Worm (Caenorhabditis elegans) whole organism, late embryonic: ENCODE results near the gene ect-2.
A peak's percentile ranks its signal among the peaks of the same experiment; 100 is the strongest.

Experiments
- C08G9.2 ChIP-seq: sonication (generic microtip); optimal IDR thresholded peaks from 2 replicates; lab custom pipeline; 2016; ENCODE audit warnings: mild to moderate bottlenecking, missing genetic modification characterization, moderate library complexity, missing compliant biosample characterization
- K02D7.2 ChIP-seq: sonication (generic microtip); optimal IDR thresholded peaks from 2 replicates; lab custom pipeline; 2017; ENCODE audit warnings: mild to moderate bottlenecking, missing genetic modification characterization, missing compliant biosample characterization
- K09A11.1 ChIP-seq: sonication (generic microtip); optimal IDR thresholded peaks from 2 replicates; lab custom pipeline; 2017; ENCODE audit warnings: antibody characterized with exemption, mild to moderate bottlenecking, missing genetic modification characterization, missing compliant biosample characterization; ENCODE audit not compliant: insufficient read depth
- Y22D7AL.16 ChIP-seq: sonication (generic microtip); optimal IDR thresholded peaks from 2 replicates; lab custom pipeline; 2016; ENCODE audit warnings: missing genetic modification characterization, missing compliant biosample characterization
- ahr-1 ChIP-seq: sonication (generic microtip); optimal IDR thresholded peaks from 2 replicates; lab custom pipeline; 2016; ENCODE audit warnings: missing genetic modification characterization, missing compliant biosample characterization
- ama-1 ChIP-seq: fragments of 150-350 bp; optimal IDR thresholded peaks from 2 replicates; lab custom pipeline; 2014
- ceh-14 ChIP-seq: sonication (generic microtip); optimal IDR thresholded peaks from 2 replicates; lab custom pipeline; 2016; ENCODE audit warnings: missing genotype, missing genetic modification characterization, missing compliant biosample characterization
- ceh-2 ChIP-seq: sonication (generic microtip); optimal IDR thresholded peaks from 2 replicates; lab custom pipeline; 2016; ENCODE audit warnings: missing genotype, missing genetic modification characterization, missing compliant biosample characterization
- ceh-22 ChIP-seq: sonication (generic microtip); optimal IDR thresholded peaks from 2 replicates; lab custom pipeline; 2017; ENCODE audit warnings: missing biosample characterization, missing genetic modification characterization
- ceh-24 ChIP-seq: sonication (generic microtip); optimal IDR thresholded peaks from 2 replicates; lab custom pipeline; 2016; ENCODE audit warnings: mild to moderate bottlenecking, missing genetic modification characterization, missing compliant biosample characterization
- ceh-30 ChIP-seq: fragments of 150-350 bp; optimal IDR thresholded peaks from 2 replicates; lab custom pipeline; 2014; ENCODE audit warnings: missing biosample characterization, missing genetic modification characterization
- ceh-31 ChIP-seq: sonication (generic microtip); optimal IDR thresholded peaks from 2 replicates; lab custom pipeline; 2016; ENCODE audit warnings: missing genetic modification characterization, missing compliant biosample characterization
- ceh-45 ChIP-seq: fragments of 200-800 bp; sonication (Bioruptor generic); IDR thresholded peaks from 2 replicates; pipeline ENCODE4 v1.3.6; 2022; ENCODE audit warnings: missing genetic modification reagents, missing genetic modification characterization, missing compliant biosample characterization
- ceh-6 ChIP-seq: fragments of 200-800 bp; sonication (Bioruptor generic); optimal IDR thresholded peaks from 2 replicates; lab custom pipeline; 2018; ENCODE audit warnings: mild to moderate bottlenecking, missing genetic modification characterization, missing compliant biosample characterization
- dve-1 ChIP-seq: sonication (generic microtip); optimal IDR thresholded peaks from 2 replicates; lab custom pipeline; 2017; ENCODE audit warnings: antibody characterized with exemption, mild to moderate bottlenecking, missing genetic modification characterization, missing compliant biosample characterization
- ets-4 ChIP-seq: sonication (generic microtip); optimal IDR thresholded peaks from 2 replicates; lab custom pipeline; 2016; ENCODE audit warnings: missing genetic modification characterization, missing compliant biosample characterization
- eyg-1 ChIP-seq: sonication (generic microtip); optimal IDR thresholded peaks from 2 replicates; lab custom pipeline; 2016; ENCODE audit warnings: missing genotype, missing genetic modification characterization, missing compliant biosample characterization
- fkh-10 ChIP-seq: fragments of 150-350 bp; optimal IDR thresholded peaks from 2 replicates; lab custom pipeline; 2014; ENCODE audit warnings: missing biosample characterization, missing genetic modification reagents, missing genetic modification characterization
- gmeb-2 ChIP-seq: sonication (generic microtip); optimal IDR thresholded peaks from 2 replicates; lab custom pipeline; 2016; ENCODE audit warnings: missing genetic modification characterization, inconsistent platforms, missing compliant biosample characterization
- hlh-13 ChIP-seq: fragments of 200-800 bp; sonication (Bioruptor generic); optimal IDR thresholded peaks from 2 replicates; lab custom pipeline; 2018; ENCODE audit warnings: mild to moderate bottlenecking, missing genetic modification characterization, missing compliant biosample characterization
- lin-11 ChIP-seq: fragments of 200-800 bp; sonication (Bioruptor generic); optimal IDR thresholded peaks from 2 replicates; lab custom pipeline; 2018; ENCODE audit warnings: mild to moderate bottlenecking, missing genetic modification characterization, missing compliant biosample characterization
- madf-2 ChIP-seq: sonication (generic microtip); optimal IDR thresholded peaks from 2 replicates; lab custom pipeline; 2017; ENCODE audit warnings: missing genetic modification characterization, missing compliant biosample characterization
- mec-3 ChIP-seq: sonication (generic microtip); optimal IDR thresholded peaks from 2 replicates; lab custom pipeline; 2016; ENCODE audit warnings: borderline replicate concordance, missing genetic modification characterization, missing compliant biosample characterization
- nfya-1 ChIP-seq: sonication (generic microtip); optimal IDR thresholded peaks from 2 replicates; lab custom pipeline; 2017; ENCODE audit warnings: missing genetic modification characterization, mild to moderate bottlenecking, missing compliant biosample characterization, antibody characterized with exemption, moderate library complexity
- nhr-232 ChIP-seq: sonication (generic microtip); optimal IDR thresholded peaks from 2 replicates; lab custom pipeline; 2016; ENCODE audit warnings: missing genetic modification characterization, missing compliant biosample characterization
- pag-3 ChIP-seq: sonication (generic microtip); optimal IDR thresholded peaks from 2 replicates; lab custom pipeline; 2016; ENCODE audit warnings: missing compliant biosample characterization, missing genetic modification characterization, borderline replicate concordance
- pha-2 ChIP-seq: sonication (generic microtip); optimal IDR thresholded peaks from 2 replicates; lab custom pipeline; 2017; ENCODE audit warnings: mild to moderate bottlenecking, missing genetic modification characterization, missing compliant biosample characterization
- pros-1 ChIP-seq: fragments of 150-350 bp; optimal IDR thresholded peaks from 2 replicates; lab custom pipeline; 2014; ENCODE audit warnings: missing biosample characterization, missing genetic modification reagents, missing genetic modification characterization
- rnt-1 ChIP-seq: sonication (generic microtip); optimal IDR thresholded peaks from 2 replicates; lab custom pipeline; 2016; ENCODE audit warnings: missing genetic modification characterization, missing compliant biosample characterization
- sdc-2 ChIP-seq: sonication (generic microtip); optimal IDR thresholded peaks from 2 replicates; lab custom pipeline; 2016; ENCODE audit warnings: missing genotype, missing genetic modification characterization, missing compliant biosample characterization
- sox-2 ChIP-seq: fragments of 200-800 bp; sonication (Bioruptor generic); IDR thresholded peaks from 2 replicates; pipeline ENCODE4 v1.3.6; 2022; ENCODE audit warnings: missing genetic modification reagents, missing genetic modification characterization, missing compliant biosample characterization
- sox-4 ChIP-seq: sonication (generic microtip); optimal IDR thresholded peaks from 2 replicates; lab custom pipeline; 2017; ENCODE audit warnings: mild to moderate bottlenecking, missing genetic modification characterization, inconsistent platforms, missing compliant biosample characterization
- syd-9 ChIP-seq: sonication (generic microtip); optimal IDR thresholded peaks from 2 replicates; lab custom pipeline; 2016; ENCODE audit warnings: mild to moderate bottlenecking, missing genetic modification characterization, moderate library complexity, missing compliant biosample characterization
- tbx-2 ChIP-seq: sonication (generic microtip); optimal IDR thresholded peaks from 2 replicates; lab custom pipeline; 2016; ENCODE audit warnings: missing genetic modification characterization, missing compliant biosample characterization
- tbx-7 ChIP-seq: sonication (generic microtip); optimal IDR thresholded peaks from 2 replicates; lab custom pipeline; 2016; ENCODE audit warnings: missing genotype, missing genetic modification characterization, missing compliant biosample characterization
- ttx-3 ChIP-seq: sonication (generic microtip); optimal IDR thresholded peaks from 2 replicates; lab custom pipeline; 2016; ENCODE audit warnings: missing genetic modification reagents, missing genetic modification characterization, missing compliant biosample characterization
- unc-42 ChIP-seq: sonication (generic microtip); optimal IDR thresholded peaks from 2 replicates; lab custom pipeline; 2016; ENCODE audit warnings: missing genotype, missing genetic modification characterization, missing compliant biosample characterization
- unc-55 ChIP-seq: sonication (generic microtip); optimal IDR thresholded peaks from 2 replicates; lab custom pipeline; 2017; ENCODE audit warnings: missing biosample characterization, missing genetic modification reagents, missing genetic modification characterization
- zip-5 ChIP-seq: sonication (generic microtip); optimal IDR thresholded peaks from 2 replicates; lab custom pipeline; 2016; ENCODE audit warnings: missing genetic modification characterization, missing compliant biosample characterization
- ztf-16 ChIP-seq: sonication (generic microtip); optimal IDR thresholded peaks from 2 replicates; lab custom pipeline; 2017; ENCODE audit warnings: missing genetic modification characterization, missing compliant biosample characterization

ect-2 gene

DNA sequence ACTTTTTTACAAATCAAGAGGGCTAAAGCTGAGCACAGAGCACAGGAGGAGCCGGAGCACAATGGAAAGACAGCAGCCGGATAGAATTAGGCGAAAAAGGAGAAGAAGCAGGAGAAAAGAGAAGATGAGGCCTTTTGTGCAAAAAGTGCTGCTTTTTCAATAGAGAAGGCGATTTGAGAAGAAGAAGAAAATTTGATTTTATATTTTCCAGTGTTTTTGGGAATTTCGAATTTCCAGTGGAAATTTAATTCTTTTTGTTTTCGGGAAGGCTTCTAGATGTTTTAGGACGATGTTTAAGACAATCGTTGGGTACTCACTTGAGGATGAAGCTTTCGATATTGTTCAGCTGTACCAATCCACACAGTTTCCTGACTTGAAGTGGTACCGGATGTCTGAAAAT is 30.1 kb downstream of the ect-2 start:
- TF ChIP-seq unc-42, result peak; percentile 88
- TF ChIP-seq pros-1, result no peak
- TF ChIP-seq, all 69 proteins: peak for 1

DNA sequence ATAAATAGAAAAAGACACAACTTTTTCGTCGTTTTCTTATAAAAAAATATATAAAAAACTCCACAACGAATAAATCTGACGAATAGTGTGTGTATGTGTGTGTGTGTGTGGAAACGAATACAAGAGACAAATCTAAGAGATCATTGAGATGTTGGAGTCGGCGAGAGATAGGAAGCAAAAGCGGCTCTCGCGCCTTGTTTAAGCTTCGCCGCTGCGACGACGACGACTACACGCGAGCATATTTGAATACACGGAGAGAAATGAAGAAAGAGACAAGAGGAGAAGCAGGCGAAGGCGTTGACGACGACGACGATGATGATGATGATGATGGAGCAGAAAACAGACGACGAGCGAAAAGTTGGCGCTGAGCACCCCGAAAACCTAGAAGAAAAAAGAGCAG is 39.0 kb downstream of the ect-2 start:
- no peak for TF ChIP-seq fkh-10
- TF ChIP-seq unc-42, result peak; percentile 35
- no peak for TF ChIP-seq sox-2 (GFP tag; lab: Robert Waterston, UW)
- TF ChIP-seq sox-4 (tag; lab: Kevin White, UChicago), result no peak
- TF ChIP-seq madf-2 (tag; lab: Kevin White, UChicago), result peak; percentile 39
- TF ChIP-seq pha-2 (tag; lab: Kevin White, UChicago), result no peak
- no peak for TF ChIP-seq nhr-232 (tag; lab: Kevin White, UChicago)
- no peak for TF ChIP-seq Y22D7AL.16 (tag; lab: Kevin White, UChicago)
- TF ChIP-seq unc-55 (GFP tag; lab: Kevin White, UChicago), result no peak
- no peak for TF ChIP-seq tbx-7
- no peak for TF ChIP-seq gmeb-2
- TF ChIP-seq nfya-1 (tag; lab: Kevin White, UChicago), result no peak
- TF ChIP-seq ztf-16 (tag; lab: Kevin White, UChicago), result no peak
- TF ChIP-seq ceh-31 (tag; lab: Kevin White, UChicago), result peak; percentile 37

DNA sequence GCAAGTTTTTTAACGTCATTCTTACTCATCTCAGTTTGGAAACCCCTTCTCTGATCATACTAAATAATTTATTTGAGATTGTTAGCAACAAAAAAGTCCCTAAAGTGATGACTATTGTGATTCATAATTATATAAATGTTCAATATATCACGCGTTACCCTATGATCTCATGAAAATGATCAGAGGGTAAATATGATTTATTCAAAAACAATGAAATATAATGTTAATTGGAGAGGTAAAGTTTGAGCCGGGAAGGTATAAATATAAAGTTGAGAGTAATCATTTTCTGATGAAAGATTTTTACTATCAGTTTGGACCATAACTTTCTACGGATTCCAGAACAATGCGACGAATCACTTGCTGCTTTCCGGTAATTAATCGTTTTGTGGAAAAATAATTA is 46.7 kb downstream of the ect-2 start, which contains the start of gene C52A11.3:
TSS of gene C52A11.3 (plus strand) at position 301 of the 400 bp plus-strand sequence.
- TF ChIP-seq ceh-6 (GFP tag; lab: Kevin White, UChicago), result no peak
- TF ChIP-seq nfya-1 (tag; lab: Kevin White, UChicago), result no peak
- no peak for TF ChIP-seq ama-1
- TF ChIP-seq ceh-2 (tag; lab: Kevin White, UChicago), result no peak
- no peak for TF ChIP-seq ceh-30 (tag; lab: Kevin White, UChicago)
- no peak for TF ChIP-seq zip-5
- TF ChIP-seq K02D7.2, result no peak
- no peak for TF ChIP-seq ahr-1 (tag; lab: Kevin White, UChicago)
- TF ChIP-seq C08G9.2 (tag; lab: Kevin White, UChicago), result no peak
- no peak for TF ChIP-seq lin-11
- no peak for TF ChIP-seq Y22D7AL.16 (tag; lab: Kevin White, UChicago)
- TF ChIP-seq gmeb-2, result no peak
- no peak for TF ChIP-seq mec-3
- TF ChIP-seq dve-1 (tag; lab: Kevin White, UChicago), result no peak
- no peak for TF ChIP-seq ceh-24
- no peak for TF ChIP-seq pag-3 (tag; lab: Kevin White, UChicago)
- no peak for TF ChIP-seq hlh-13
- no peak for TF ChIP-seq syd-9 (tag; lab: Kevin White, UChicago)
- TF ChIP-seq rnt-1 (tag; lab: Kevin White, UChicago), result no peak
- TF ChIP-seq ceh-45 (GFP tag; lab: Robert Waterston, UW), result no peak

DNA sequence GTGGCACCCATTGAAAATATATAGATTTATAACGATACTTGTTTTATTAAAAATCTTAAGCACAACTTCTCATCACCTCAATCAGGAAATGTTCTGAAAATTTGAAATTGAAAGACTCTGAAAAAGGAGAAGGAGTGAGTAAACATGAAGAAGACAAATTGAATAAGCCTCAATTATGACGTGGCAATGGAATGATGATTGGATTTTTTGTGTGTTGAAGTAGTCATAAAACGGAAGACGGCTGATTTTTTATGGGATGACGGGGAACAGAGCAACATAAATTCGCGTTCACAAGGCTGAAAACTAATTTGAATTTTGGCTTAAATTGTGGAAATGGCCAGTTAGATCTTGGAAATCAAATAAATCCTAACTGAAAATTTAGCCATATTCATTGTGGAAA is 52.2 kb downstream of the ect-2 start, which contains the start of gene glb-12:
TSS of gene glb-12 (minus strand) at position 101 of the 400 bp plus-strand sequence.
- TF ChIP-seq mec-3 (no peak), ceh-45 (GFP tag; lab: Robert Waterston, UW) (no peak), rnt-1 (tag; lab: Kevin White, UChicago) (no peak), ttx-3 (tag; lab: Kevin White, UChicago) (no peak), ets-4 (tag; lab: Kevin White, UChicago) (no peak), ceh-22 (tag; lab: Kevin White, UChicago) (no peak), ceh-6 (GFP tag; lab: Kevin White, UChicago) (no peak), ceh-14 (tag; lab: Kevin White, UChicago) (no peak), sdc-2 (tag; lab: Kevin White, UChicago) (no peak), lin-11 (no peak), ceh-2 (tag; lab: Kevin White, UChicago) (no peak), madf-2 (tag; lab: Kevin White, UChicago) (no peak), sox-4 (tag; lab: Kevin White, UChicago) (no peak), tbx-2 (tag; lab: Kevin White, UChicago) (no peak), eyg-1 (tag; lab: Kevin White, UChicago) (no peak), K02D7.2 (no peak), nhr-232 (tag; lab: Kevin White, UChicago) (no peak), K09A11.1 (tag; lab: Kevin White, UChicago) (no peak), zip-5 (no peak)
